Fruit fly (Drosophila melanogaster) whole organism, embryonic: ENCODE measurements around the gene phtm.

ENCODE experiments used
- Ada2b ChIP-seq: fragments of 200-800 bp; sonication (Bioruptor generic); IDR thresholded peaks from 2 replicates; pipeline ENCODE4 v1.3.6; 2022; ENCODE audit warnings: missing biosample characterization, missing genetic modification characterization
- CG10431 ChIP-seq: fragments of 200-800 bp; sonication (Bioruptor generic); optimal IDR thresholded peaks from 3 replicates; lab custom pipeline; 2018; ENCODE audit warnings: missing biosample characterization, mild to moderate bottlenecking, missing genetic modification characterization
- CG11247 ChIP-seq: fragments of 200-800 bp; sonication (Bioruptor generic); IDR thresholded peaks from 2 replicates; pipeline ENCODE4 v1.3.6; 2022; ENCODE audit warnings: missing biosample characterization, missing genetic modification characterization
- CG12769 ChIP-seq: fragments of 200-800 bp; sonication (Bioruptor generic); optimal IDR thresholded peaks from 2 replicates; lab custom pipeline; 2019; ENCODE audit warnings: missing biosample characterization, mild to moderate bottlenecking, missing genetic modification characterization, moderate library complexity
- CG13123 ChIP-seq: fragments of 200-800 bp; sonication (Bioruptor generic); optimal IDR thresholded peaks from 2 replicates; lab custom pipeline; 2016; ENCODE audit warnings: missing biosample characterization, missing genetic modification characterization
- CG15073 ChIP-seq: fragments of 200-800 bp; sonication (Bioruptor generic); optimal IDR thresholded peaks from 2 replicates; lab custom pipeline; 2016; ENCODE audit warnings: missing biosample characterization, missing genetic modification characterization
- CG17361 ChIP-seq: fragments of 200-800 bp; sonication (Bioruptor generic); IDR thresholded peaks from 3 replicates; pipeline ENCODE4 v1.3.6; 2022; ENCODE audit warnings: missing biosample characterization, missing genetic modification characterization
- CG1792 ChIP-seq: fragments of 200-800 bp; sonication (Bioruptor generic); optimal IDR thresholded peaks from 2 replicates; lab custom pipeline; 2016; ENCODE audit warnings: missing biosample characterization, missing genetic modification characterization
- CG1832 ChIP-seq: fragments of 200-800 bp; sonication (Bioruptor generic); optimal IDR thresholded peaks from 2 replicates; lab custom pipeline; 2017; ENCODE audit warnings: missing biosample characterization, mild to moderate bottlenecking, missing genetic modification characterization, inconsistent platforms
- CG2199 ChIP-seq: fragments of 200-800 bp; sonication (Bioruptor generic); IDR thresholded peaks from 3 replicates; pipeline ENCODE4 v1.3.6; 2022; ENCODE audit warnings: missing biosample characterization, missing genetic modification characterization
- CG2889 ChIP-seq: fragments of 200-800 bp; sonication (Bioruptor generic); IDR thresholded peaks from 3 replicates; pipeline ENCODE4 v1.3.6; 2022; ENCODE audit warnings: missing biosample characterization, missing genetic modification characterization
- CG3065 ChIP-seq: fragments of 200-800 bp; sonication (Bioruptor generic); optimal IDR thresholded peaks from 2 replicates; lab custom pipeline; 2016; ENCODE audit warnings: missing biosample characterization, missing genetic modification characterization
- CG33213 ChIP-seq: fragments of 200-800 bp; sonication (Bioruptor generic); optimal IDR thresholded peaks from 3 replicates; lab custom pipeline; 2016; ENCODE audit warnings: missing biosample characterization, missing genetic modification characterization
- CG4730 ChIP-seq: fragments of 200-800 bp; sonication (Bioruptor generic); IDR thresholded peaks from 2 replicates; pipeline ENCODE4 v1.3.6; 2022; ENCODE audit warnings: missing biosample characterization, missing genetic modification characterization
- CG4854 ChIP-seq: fragments of 200-800 bp; sonication (Bioruptor generic); optimal IDR thresholded peaks from 2 replicates; lab custom pipeline; 2016; ENCODE audit warnings: missing biosample characterization, missing genetic modification characterization, inconsistent platforms
- CG7745 ChIP-seq: fragments of 200-800 bp; sonication (Bioruptor generic); optimal IDR thresholded peaks from 2 replicates; lab custom pipeline; 2018; ENCODE audit warnings: missing biosample characterization, mild to moderate bottlenecking, missing genetic modification characterization, moderate library complexity
- CG7963 ChIP-seq: fragments of 200-800 bp; sonication (Bioruptor generic); IDR thresholded peaks from 3 replicates; pipeline ENCODE4 v1.3.6; 2022; ENCODE audit warnings: missing biosample characterization, missing genetic modification characterization; ENCODE audit not compliant: partially characterized antibody
- CG8089 ChIP-seq: fragments of 200-800 bp; sonication (Bioruptor generic); optimal IDR thresholded peaks from 3 replicates; lab custom pipeline; 2016; ENCODE audit warnings: missing biosample characterization, missing genetic modification characterization
- CG8765 ChIP-seq: fragments of 200-800 bp; sonication (Bioruptor generic); IDR thresholded peaks from 2 replicates; pipeline ENCODE4 v1.3.6; 2022; ENCODE audit warnings: missing biosample characterization, missing genetic modification characterization
- CHES-1-like ChIP-seq: fragments of 200-800 bp; sonication (Bioruptor generic); optimal IDR thresholded peaks from 2 replicates; lab custom pipeline; 2016; ENCODE audit warnings: missing biosample characterization, missing genetic modification characterization
- Chrac-16 ChIP-seq: fragments of 200-800 bp; sonication (Bioruptor generic); optimal IDR thresholded peaks from 3 replicates; lab custom pipeline; 2016; ENCODE audit warnings: missing biosample characterization, missing genetic modification characterization
- Dad ChIP-seq: fragments of 200-800 bp; sonication (Bioruptor generic); optimal IDR thresholded peaks from 3 replicates; lab custom pipeline; 2016; ENCODE audit warnings: missing biosample characterization, missing genetic modification characterization
- Deaf1 ChIP-seq: fragments of 200-800 bp; optimal IDR thresholded peaks from 3 replicates; lab custom pipeline; 2019; ENCODE audit warnings: missing biosample characterization, mild to moderate bottlenecking, missing genetic modification characterization, moderate library complexity
- Dek ChIP-seq: fragments of 200-800 bp; sonication (Bioruptor generic); optimal IDR thresholded peaks from 3 replicates; lab custom pipeline; 2019; ENCODE audit warnings: missing biosample characterization, mild to moderate bottlenecking, missing genetic modification characterization, moderate library complexity
- Drgx ChIP-seq: fragments of 200-800 bp; sonication (Bioruptor generic); IDR thresholded peaks from 2 replicates; pipeline ENCODE4 v1.3.6; 2022; ENCODE audit warnings: missing biosample characterization, missing genetic modification characterization
- E2f1 ChIP-seq: fragments of 200-800 bp; sonication (Bioruptor generic); IDR thresholded peaks from 2 replicates; pipeline ENCODE4 v1.3.6; 2022; ENCODE audit warnings: missing biosample characterization, missing genetic modification characterization
- H15 ChIP-seq: fragments of 200-800 bp; sonication (Bioruptor generic); IDR thresholded peaks from 3 replicates; pipeline ENCODE4 v1.3.6; 2022; ENCODE audit warnings: missing biosample characterization, missing genetic modification characterization
- HHEX ChIP-seq: fragments of 200-800 bp; sonication (Bioruptor generic); optimal IDR thresholded peaks from 3 replicates; lab custom pipeline; 2017; ENCODE audit warnings: missing biosample characterization, mild to moderate bottlenecking, missing genetic modification characterization, missing genetic modification reagents
- Hr51 ChIP-seq, 2 experiments: fragments of 200-800 bp; sonication (Bioruptor generic); optimal IDR thresholded peaks; 2 replicates in 1 of 2; 3 replicates in 1 of 2; lab custom pipeline; 2016 to 2018; ENCODE audit warnings: missing biosample characterization in 2 of 2, missing genetic modification characterization in 2 of 2, mild to moderate bottlenecking in 1 of 2, moderate library complexity in 1 of 2
- Jarid2 ChIP-seq: fragments of 200-800 bp; sonication (Bioruptor generic); optimal IDR thresholded peaks from 3 replicates; lab custom pipeline; 2017; ENCODE audit warnings: mild to moderate bottlenecking, missing biosample characterization, missing genetic modification reagents, missing genetic modification characterization
- Oli ChIP-seq: fragments of 200-800 bp; sonication (Bioruptor generic); optimal IDR thresholded peaks from 2 replicates; lab custom pipeline; 2018; ENCODE audit warnings: missing biosample characterization, mild to moderate bottlenecking, missing genetic modification characterization, moderate library complexity
- Optix ChIP-seq: fragments of 200-800 bp; sonication (Bioruptor generic); IDR thresholded peaks from 3 replicates; pipeline ENCODE4 v1.3.6; 2022; ENCODE audit warnings: missing biosample characterization, missing genetic modification characterization
- Stat92E ChIP-seq, 3 experiments: fragments of >200 bp in 2 of 3; fragments of 200-800 bp in 1 of 3; sonication (Bioruptor generic) in 1 of 3; optimal IDR thresholded peaks; 2 replicates each; lab custom pipeline; 2017 to 2019; ENCODE audit warnings: missing biosample characterization in 3 of 3, missing genetic modification characterization in 3 of 3, mild to moderate bottlenecking in 1 of 3, moderate library complexity in 1 of 3
- Taf1 ChIP-seq: fragments of 200-800 bp; sonication (Bioruptor generic); IDR thresholded peaks from 2 replicates; pipeline ENCODE4 v1.3.6; 2022; ENCODE audit warnings: missing biosample characterization, missing genetic modification characterization
- ab ChIP-seq: fragments of 200-800 bp; sonication (Bioruptor generic); optimal IDR thresholded peaks from 2 replicates; lab custom pipeline; 2016; ENCODE audit warnings: missing biosample characterization, missing genetic modification characterization
- croc ChIP-seq: fragments of 200-800 bp; sonication (Bioruptor generic); conservative IDR thresholded peaks from 3 replicates; pipeline ENCODE4 v1.3.6; 2022; ENCODE audit warnings: missing biosample characterization, missing genetic modification characterization
- da ChIP-seq: fragments of 200-800 bp; sonication (Bioruptor generic); optimal IDR thresholded peaks from 2 replicates; lab custom pipeline; 2016; ENCODE audit warnings: missing biosample characterization, missing genetic modification characterization
- emc ChIP-seq: fragments of 200-800 bp; sonication (Bioruptor generic); optimal IDR thresholded peaks from 2 replicates; lab custom pipeline; 2016; ENCODE audit warnings: missing biosample characterization, missing genetic modification characterization
- ems ChIP-seq: fragments of 200-800 bp; sonication (Bioruptor generic); optimal IDR thresholded peaks from 3 replicates; lab custom pipeline; 2016; ENCODE audit warnings: missing biosample characterization, missing genetic modification characterization
- en ChIP-seq: fragments of 200-800 bp; sonication (Bioruptor generic); optimal IDR thresholded peaks from 2 replicates; lab custom pipeline; 2016; ENCODE audit warnings: missing biosample characterization, missing genetic modification characterization
- ewg ChIP-seq: fragments of 200-800 bp; sonication (Bioruptor generic); optimal IDR thresholded peaks from 3 replicates; lab custom pipeline; 2017; ENCODE audit warnings: mild to moderate bottlenecking, missing biosample characterization, missing genetic modification reagents, missing genetic modification characterization
- fru ChIP-seq: fragments of >200 bp; optimal IDR thresholded peaks from 2 replicates; lab custom pipeline; 2017
- gce ChIP-seq: fragments of 200-800 bp; sonication (Bioruptor generic); IDR thresholded peaks from 3 replicates; pipeline ENCODE4 v1.3.6; 2022; ENCODE audit warnings: missing biosample characterization, missing genetic modification characterization
- gem ChIP-seq: fragments of 200-800 bp; sonication (Bioruptor generic); optimal IDR thresholded peaks from 2 replicates; lab custom pipeline; 2019; ENCODE audit warnings: missing biosample characterization, mild to moderate bottlenecking, missing genetic modification characterization, moderate library complexity
- gro ChIP-seq: fragments of 200-800 bp; sonication (Bioruptor generic); optimal IDR thresholded peaks from 2 replicates; lab custom pipeline; 2016; ENCODE audit warnings: missing biosample characterization, missing genetic modification characterization
- ham ChIP-seq: fragments of 200-800 bp; sonication (Bioruptor generic); IDR thresholded peaks from 2 replicates; pipeline ENCODE4 v1.3.6; 2022; ENCODE audit warnings: missing biosample characterization, missing genetic modification characterization
- kni ChIP-seq: fragments of 200-800 bp; sonication (Bioruptor generic); optimal IDR thresholded peaks from 3 replicates; lab custom pipeline; 2017; ENCODE audit warnings: mild to moderate bottlenecking, missing biosample characterization, missing genetic modification reagents, missing genetic modification characterization
- mld ChIP-seq: fragments of 200-800 bp; sonication (Bioruptor generic); IDR thresholded peaks from 3 replicates; pipeline ENCODE4 v1.3.6; 2022; ENCODE audit warnings: missing biosample characterization, missing genetic modification characterization; ENCODE audit not compliant: partially characterized antibody
- nau ChIP-seq: fragments of 200-800 bp; sonication (Bioruptor generic); optimal IDR thresholded peaks from 3 replicates; lab custom pipeline; 2017; ENCODE audit warnings: missing biosample characterization, mild to moderate bottlenecking, missing genetic modification characterization, missing genetic modification reagents
- ssp ChIP-seq: fragments of 200-800 bp; sonication (Bioruptor generic); IDR thresholded peaks from 2 replicates; pipeline ENCODE4 v1.3.6; 2022; ENCODE audit warnings: missing biosample characterization, missing genetic modification characterization
- twi ChIP-seq: fragments of 200-800 bp; optimal IDR thresholded peaks from 2 replicates; lab custom pipeline; 2019; ENCODE audit warnings: missing biosample characterization, mild to moderate bottlenecking, missing genetic modification characterization, moderate library complexity

Gene phtm

dm6 chrX:18644890-18645289 lies 40.7 kb upstream of the phtm start (continued):
- peak; percentile 46 for TF ChIP-seq CG13123 (GFP tag; lab: Kevin White, UChicago)
- TF ChIP-seq da (GFP tag; lab: Kevin White, UChicago) = no peak
- peak; percentile 52; the same call in 1 of the 2 replicates for TF ChIP-seq Drgx
- TF ChIP-seq ab (GFP tag; lab: Kevin White, UChicago) = no peak
- peak; percentile 87 for TF ChIP-seq CG12769
- TF ChIP-seq CG4730 = peak; percentile 48
- TF ChIP-seq Stat92E (GFP tag; optimal IDR thresholded peaks at IDR 0.05; lab: Kevin White, UChicago) = no peak
- TF ChIP-seq gem (tag; lab: Kevin White, UChicago) = peak; percentile 89
- no peak for TF ChIP-seq Dad (GFP tag; lab: Kevin White, UChicago)
- peak; percentile 79 for TF ChIP-seq nau (GFP tag; lab: Kevin White, UChicago)
- peak; percentile 84 for TF ChIP-seq Dek (tag; lab: Kevin White, UChicago)
- peak; percentile 31 for TF ChIP-seq CG15073 (GFP tag; lab: Kevin White, UChicago)
- TF ChIP-seq Deaf1 (tag; lab: Kevin White, UChicago) = peak; percentile 58
- peak; percentile 56 for TF ChIP-seq CG4854 (GFP tag; lab: Kevin White, UChicago)
- TF ChIP-seq CG3065 (GFP tag; lab: Kevin White, UChicago) = no peak
- TF ChIP-seq CG33213 (GFP tag; lab: Kevin White, UChicago) = peak; percentile 62
- TF ChIP-seq H15 (GFP tag; lab: Robert Waterston, UW) = peak; percentile 69; the same call in 2 of the 3 replicates
- no peak for TF ChIP-seq ham (GFP tag; lab: Robert Waterston, UW)
- peak; percentile 82 for TF ChIP-seq CG17361
- TF ChIP-seq Hr51 (GFP tag; optimal IDR thresholded peaks at IDR 0.05; lab: Kevin White, UChicago) = peak; percentile 66 to 88
- TF ChIP-seq Oli (tag; lab: Kevin White, UChicago) = peak; percentile 90
- peak; percentile 8 for TF ChIP-seq kni (GFP tag; lab: Kevin White, UChicago)
- TF ChIP-seq gce = peak; percentile 79; the same call in 2 of the 3 replicates
- TF ChIP-seq CG8765 (GFP tag; lab: Robert Waterston, UW) = 0 out of 2 replicates have a peak, but pooled peaks have one; percentile 40
- TF ChIP-seq HHEX (GFP tag; lab: Kevin White, UChicago) = peak; percentile 78
- TF ChIP-seq emc = peak; percentile 20
- peak; percentile 69 for TF ChIP-seq E2f1 (GFP tag; lab: Robert Waterston, UW)
- TF ChIP-seq CG1832 (GFP tag; lab: Kevin White, UChicago) = no peak
- TF ChIP-seq ssp (GFP tag; lab: Robert Waterston, UW) = peak; percentile 65
- peak; percentile 46; the same call in 1 of the 2 replicates for TF ChIP-seq Taf1 (GFP tag; lab: Robert Waterston, UW)

dm6 chrX:18645720-18646213 lies 39.8 kb upstream of the phtm start:
- TF ChIP-seq CG13123 (GFP tag; lab: Kevin White, UChicago) = no peak
- 0 out of 3 replicates have a peak, but pooled peaks have one; percentile 5 for TF ChIP-seq CG2889 (GFP tag; lab: Robert Waterston, UW)
- TF ChIP-seq fru (lab: Kevin White, UChicago) = no peak
- no peak for TF ChIP-seq CG2199 (GFP tag; lab: Robert Waterston, UW)
- no peak for TF ChIP-seq ems (GFP tag; lab: Kevin White, UChicago)
- TF ChIP-seq Optix (GFP tag; lab: Robert Waterston, UW) = no peak
- TF ChIP-seq twi (tag; lab: Kevin White, UChicago) = peak; percentile 24
- no peak for TF ChIP-seq CG1792
- no peak for TF ChIP-seq en (GFP tag; lab: Kevin White, UChicago)
- TF ChIP-seq Chrac-16 (GFP tag; lab: Kevin White, UChicago) = peak; percentile 51
- TF ChIP-seq mld (GFP tag; lab: Robert Waterston, UW) = no peak
- no peak for TF ChIP-seq CG7963 (GFP tag; lab: Robert Waterston, UW)
- peak; percentile 9 for TF ChIP-seq CHES-1-like (GFP tag; lab: Kevin White, UChicago)
- TF ChIP-seq CG7745 (tag; lab: Kevin White, UChicago) = no peak
- peak; percentile 6 for TF ChIP-seq gro
- no peak for TF ChIP-seq CG11247 (GFP tag; lab: Robert Waterston, UW)
- no peak for TF ChIP-seq Jarid2
- TF ChIP-seq Ada2b (GFP tag; lab: Robert Waterston, UW) = no peak
- no peak for TF ChIP-seq CG10431 (GFP tag; lab: Kevin White, UChicago)
- TF ChIP-seq CG8089 (GFP tag; lab: Kevin White, UChicago) = no peak
- 0 out of 3 replicates have a peak, but pooled peaks have one; percentile 22 for TF ChIP-seq croc (GFP tag; lab: Robert Waterston, UW)
- peak; percentile 45 for TF ChIP-seq ewg (GFP tag; lab: Kevin White, UChicago)
